Fruit fly (Drosophila melanogaster): ENCODE data around the gene CG13280.
A peak's percentile ranks its signal among the peaks of the same experiment; 100 is the strongest.

Gene CG13280

DNA sequence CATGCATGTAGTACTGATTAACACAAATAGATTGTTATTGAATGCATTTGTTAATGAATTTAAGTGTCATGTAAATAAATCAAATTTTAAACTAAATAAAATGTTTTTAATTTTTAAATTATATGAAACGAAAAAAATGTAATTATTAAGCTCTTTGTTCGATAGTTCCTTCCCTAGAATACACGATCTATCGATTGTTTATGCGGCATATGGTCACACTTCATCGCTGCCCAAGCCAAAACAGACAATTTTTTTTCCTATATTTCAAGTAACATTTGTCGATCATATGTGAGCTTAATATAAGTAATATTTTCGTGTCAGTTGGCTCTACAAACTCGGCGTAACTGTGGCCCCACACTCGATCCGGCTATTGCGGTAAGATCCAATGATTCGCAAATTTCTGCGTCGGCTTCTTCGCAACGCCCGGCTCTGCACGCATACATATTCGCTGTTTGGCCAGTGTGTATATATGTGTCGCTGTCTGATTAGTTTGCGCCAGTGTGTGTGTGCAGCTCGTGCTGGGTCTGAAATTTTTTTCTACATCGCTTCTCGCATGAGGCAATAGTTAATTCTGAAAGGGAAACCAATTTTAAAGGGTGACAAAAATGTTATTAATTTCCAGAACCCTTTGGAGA, 6.1 kb upstream of the CG13280 start, which contains the start of gene AspRS-m (continued):
- TF ChIP-seq CG8478 (optimal IDR thresholded peaks at IDR 0.05) (peak; percentile 79), lilli (GFP tag; optimal IDR thresholded peaks at IDR 0.05) (peak; percentile 18), dpn (GFP tag; optimal IDR thresholded peaks at IDR 0.05) (peak in 1 of 2 experiments; percentile 40), CG17186 (GFP tag; optimal IDR thresholded peaks at IDR 0.05) (no peak), Hmr (GFP tag; optimal IDR thresholded peaks at IDR 0.05) (no peak), corto (GFP tag; optimal IDR thresholded peaks at IDR 0.05) (no peak), Asciz (GFP tag; optimal IDR thresholded peaks at IDR 0.05) (no peak), ro (GFP tag; IDR thresholded peaks at IDR 0.05) (no peak), fu2 (GFP tag; optimal IDR thresholded peaks at IDR 0.05) (no peak), sna (GFP tag; IDR thresholded peaks at IDR 0.05; ENCODE audit: partially characterized antibody) (peak; percentile 84), CG10274 (GFP tag; optimal IDR thresholded peaks at IDR 0.05) (no peak), CG12391 (tag; optimal IDR thresholded peaks at IDR 0.05) (no peak), abd-A (tag; optimal IDR thresholded peaks at IDR 0.05) (no peak), CG7987 (GFP tag; optimal IDR thresholded peaks at IDR 0.05) (no peak), CG2889 (GFP tag; IDR thresholded peaks at IDR 0.05) (no peak), CG4730 (GFP tag; IDR thresholded peaks at IDR 0.05) (no peak), CG18764 (GFP tag; optimal IDR thresholded peaks at IDR 0.05) (no peak), CG14965 (GFP tag; optimal IDR thresholded peaks at IDR 0.05; ENCODE audit: borderline replicate concordance) (no peak), CG11723 (GFP tag; optimal IDR thresholded peaks at IDR 0.05) (no peak), CG9797 (GFP tag; optimal IDR thresholded peaks at IDR 0.05) (peak; percentile 59), NfI (GFP tag; optimal IDR thresholded peaks at IDR 0.05) (no peak), dmrt99B (tag; optimal IDR thresholded peaks at IDR 0.05) (no peak), Myb (GFP tag; optimal IDR thresholded peaks at IDR 0.05) (no peak), Sox100B (GFP tag; optimal IDR thresholded peaks at IDR 0.05) (no peak), CG17612 (GFP tag; IDR thresholded peaks at IDR 0.05) (no peak), Mes4 (GFP tag; optimal IDR thresholded peaks at IDR 0.05) (no peak), CG12659 (GFP tag; optimal IDR thresholded peaks at IDR 0.05) (peak; percentile 56), CG6813 (GFP tag; optimal IDR thresholded peaks at IDR 0.05) (no peak), CG14667 (GFP tag; IDR thresholded peaks at IDR 0.05) (no peak), twi (tag; optimal IDR thresholded peaks at IDR 0.05) (no peak), CG7372 (GFP tag; IDR thresholded peaks at IDR 0.05) (no peak), CG11504 (tag; optimal IDR thresholded peaks at IDR 0.05) (no peak), dm (GFP tag; optimal IDR thresholded peaks at IDR 0.05) (peak; percentile 1), CG14050 (GFP tag; IDR thresholded peaks at IDR 0.05) (no peak), H2.0 (GFP tag; IDR thresholded peaks at IDR 0.05) (peak; percentile 20; the same call in 1 of the 2 replicates), CG7271 (tag; optimal IDR thresholded peaks at IDR 0.05) (no peak), HHEX (GFP tag; optimal IDR thresholded peaks at IDR 0.05) (no peak), hbn (GFP tag; IDR thresholded peaks at IDR 0.05; ENCODE audit: partially characterized antibody) (peak; percentile 71), CG30431 (GFP tag; optimal IDR thresholded peaks at IDR 0.05) (no peak), CG16813 (GFP tag; IDR thresholded peaks at IDR 0.05; ENCODE audit: partially characterized antibody) (peak; percentile 92), CG10267 (tag; optimal IDR thresholded peaks at IDR 0.05) (no peak), CG17568 (GFP tag; optimal IDR thresholded peaks at IDR 0.05) (no peak), Mrtf (GFP tag; IDR thresholded peaks at IDR 0.05) (no peak), her (GFP tag; optimal IDR thresholded peaks at IDR 0.05) (no peak), lmd (GFP tag; IDR thresholded peaks at IDR 0.05) (no peak), CG17359 (tag; optimal IDR thresholded peaks at IDR 0.05) (no peak), CG12071 (GFP tag; optimal IDR thresholded peaks at IDR 0.05) (no peak), Six4 (GFP tag; optimal IDR thresholded peaks at IDR 0.05) (no peak), CG32532 (GFP tag; IDR thresholded peaks at IDR 0.05) (peak; percentile 29; the same call in 1 of the 2 replicates), zf30C (GFP tag; optimal IDR thresholded peaks at IDR 0.05) (no peak)

All from whole organism, embryonic.